Fruit fly (Drosophila melanogaster) whole organism, prepupa: ENCODE measurements around the gene CG1824.

Experiments
- Blimp-1 ChIP-seq: fragments of 200-800 bp; sonication (Bioruptor generic); optimal IDR thresholded peaks from 3 replicates; lab custom pipeline; 2017; ENCODE audit warnings: missing biosample characterization, missing genetic modification characterization, mild to moderate bottlenecking, moderate library complexity, missing genetic modification reagents
- CG15336 ChIP-seq: fragments of 200-800 bp; sonication (Bioruptor generic); IDR thresholded peaks from 2 replicates; pipeline ENCODE4 v1.3.6; 2022; ENCODE audit warnings: missing biosample characterization, missing genetic modification characterization
- CG16779 ChIP-seq: fragments of 200-800 bp; sonication (Bioruptor generic); optimal IDR thresholded peaks from 3 replicates; lab custom pipeline; 2017; ENCODE audit warnings: missing biosample characterization, mild to moderate bottlenecking, missing genetic modification characterization
- CG32006 ChIP-seq: fragments of 200-800 bp; sonication (Bioruptor generic); optimal IDR thresholded peaks from 3 replicates; lab custom pipeline; 2017; ENCODE audit warnings: missing biosample characterization, mild to moderate bottlenecking, missing genetic modification characterization
- CG6276 ChIP-seq: fragments of 200-800 bp; sonication (Bioruptor generic); optimal IDR thresholded peaks from 2 replicates; lab custom pipeline; 2017; ENCODE audit warnings: missing biosample characterization, mild to moderate bottlenecking, missing genetic modification characterization
- CG6808 ChIP-seq: fragments of 200-800 bp; sonication (Bioruptor generic); optimal IDR thresholded peaks from 3 replicates; lab custom pipeline; 2017; ENCODE audit warnings: missing biosample characterization, missing genetic modification characterization, mild to moderate bottlenecking, moderate library complexity, missing genetic modification reagents
- CG8119 ChIP-seq: fragments of 200-800 bp; sonication (Bioruptor generic); IDR thresholded peaks from 3 replicates; pipeline ENCODE4 v1.3.6; 2022; ENCODE audit warnings: missing biosample characterization, missing genetic modification characterization
- CG8319 ChIP-seq: fragments of 200-800 bp; sonication (Bioruptor generic); optimal IDR thresholded peaks from 3 replicates; lab custom pipeline; 2016; ENCODE audit warnings: missing biosample characterization, missing genetic modification characterization
- Hr4 ChIP-seq: fragments of 200-800 bp; sonication (Bioruptor generic); optimal IDR thresholded peaks from 3 replicates; lab custom pipeline; 2016; ENCODE audit warnings: missing biosample characterization, missing genetic modification characterization
- Sox14 ChIP-seq: fragments of 200-800 bp; sonication (Bioruptor generic); optimal IDR thresholded peaks from 3 replicates; lab custom pipeline; 2016; ENCODE audit warnings: missing biosample characterization, missing genetic modification characterization
- fkh ChIP-seq: fragments of 200-800 bp; sonication (Bioruptor generic); optimal IDR thresholded peaks from 3 replicates; lab custom pipeline; 2017; ENCODE audit warnings: missing biosample characterization, mild to moderate bottlenecking, missing genetic modification characterization, moderate library complexity
- salr ChIP-seq, 2 experiments: fragments of 200-800 bp; sonication (Bioruptor generic); optimal IDR thresholded peaks; 3 replicates each; lab custom pipeline; 2016 to 2018; ENCODE audit warnings: missing biosample characterization in 2 of 2, missing genetic modification characterization in 2 of 2, mild to moderate bottlenecking in 1 of 2

dm6 chrX:12575292-12575826 lies 20.1 kb downstream of the CG1824 start:
- TF ChIP-seq CG16779 (tag; lab: Kevin White, UChicago) = no peak
- TF ChIP-seq Blimp-1 (GFP tag; lab: Kevin White, UChicago) = peak; percentile 9
- no peak for TF ChIP-seq Hr4
- no peak for TF ChIP-seq CG6808 (GFP tag; lab: Kevin White, UChicago)
- TF ChIP-seq fkh (GFP tag; lab: Kevin White, UChicago) = no peak
- no peak for TF ChIP-seq CG15336 (GFP tag; lab: Robert Waterston, UW)
- no peak for TF ChIP-seq CG8319 (GFP tag; lab: Kevin White, UChicago)
- TF ChIP-seq salr (GFP tag; optimal IDR thresholded peaks at IDR 0.05; lab: Kevin White, UChicago) = no peak
- TF ChIP-seq CG8119 (GFP tag; lab: Robert Waterston, UW) = peak; percentile 31; the same call in 2 of the 3 replicates
- no peak for TF ChIP-seq Sox14
- TF ChIP-seq CG32006 (GFP tag; lab: Kevin White, UChicago) = no peak
- TF ChIP-seq CG6276 (GFP tag; lab: Kevin White, UChicago) = no peak
